Worm (Caenorhabditis elegans) whole organism, L2 larva: ENCODE measurements around the gene F25E2.2.

Source experiments
- C34F6.9 ChIP-seq: fragments of 150-350 bp; optimal IDR thresholded peaks from 2 replicates; lab custom pipeline; 2014; ENCODE audit warnings: missing biosample characterization, missing genetic modification characterization
- F13H6.1 ChIP-seq: sonication (generic microtip); optimal IDR thresholded peaks from 2 replicates; lab custom pipeline; 2016; ENCODE audit warnings: missing genetic modification characterization, missing compliant biosample characterization
- R02D3.7 ChIP-seq: fragments of 150-350 bp; optimal IDR thresholded peaks from 2 replicates; lab custom pipeline; 2014; ENCODE audit warnings: missing biosample characterization, missing genetic modification characterization
- Y55F3AM.14 ChIP-seq: fragments of 200-800 bp; sonication (Bioruptor generic); optimal IDR thresholded peaks from 2 replicates; lab custom pipeline; 2018; ENCODE audit warnings: mild to moderate bottlenecking, missing genetic modification characterization, missing compliant biosample characterization
- ZK546.5 ChIP-seq: sonication (generic microtip); optimal IDR thresholded peaks from 2 replicates; lab custom pipeline; 2017; ENCODE audit warnings: missing biosample characterization, missing genetic modification characterization
- alr-1 ChIP-seq: fragments of 150-350 bp; optimal IDR thresholded peaks from 2 replicates; lab custom pipeline; 2014; ENCODE audit warnings: missing biosample characterization, missing genetic modification characterization
- aly-2 ChIP-seq: fragments of 150-350 bp; optimal IDR thresholded peaks from 2 replicates; lab custom pipeline; 2014; ENCODE audit warnings: missing biosample characterization, missing genetic modification characterization
- ama-1 ChIP-seq: fragments of 150-350 bp; optimal IDR thresholded peaks from 2 replicates; lab custom pipeline; 2018; ENCODE audit warnings: inconsistent platforms
- blmp-1 ChIP-seq: sonication (generic microtip); optimal IDR thresholded peaks from 2 replicates; lab custom pipeline; 2017; ENCODE audit warnings: missing genetic modification characterization, mild to moderate bottlenecking, missing compliant biosample characterization, antibody characterized with exemption, moderate library complexity; ENCODE audit not compliant: insufficient read depth
- ceh-16 ChIP-seq: fragments of 150-350 bp; optimal IDR thresholded peaks from 2 replicates; lab custom pipeline; 2014; ENCODE audit warnings: missing biosample characterization, missing genetic modification characterization
- ceh-82 ChIP-seq: fragments of 150-350 bp; optimal IDR thresholded peaks from 2 replicates; lab custom pipeline; 2014; ENCODE audit warnings: missing biosample characterization, missing genetic modification characterization
- crh-2 ChIP-seq: sonication (generic microtip); optimal IDR thresholded peaks from 2 replicates; lab custom pipeline; 2017; ENCODE audit warnings: missing biosample characterization, missing genetic modification characterization
- dmd-4 ChIP-seq: sonication (generic microtip); optimal IDR thresholded peaks from 2 replicates; lab custom pipeline; 2017; ENCODE audit warnings: missing biosample characterization, missing genetic modification characterization
- egl-27 ChIP-seq: sonication (generic microtip); optimal IDR thresholded peaks from 3 replicates; lab custom pipeline; 2017; ENCODE audit warnings: missing biosample characterization, missing genetic modification reagents, missing genetic modification characterization
- elt-1 ChIP-seq: fragments of 150-350 bp; optimal IDR thresholded peaks from 2 replicates; lab custom pipeline; 2014; ENCODE audit warnings: missing biosample characterization, missing genetic modification characterization
- elt-3 ChIP-seq: sonication (generic microtip); optimal IDR thresholded peaks from 2 replicates; lab custom pipeline; 2017; ENCODE audit warnings: missing biosample characterization, missing genetic modification characterization
- fos-1 ChIP-seq: fragments of 150-350 bp; optimal IDR thresholded peaks from 2 replicates; lab custom pipeline; 2014; ENCODE audit warnings: missing biosample characterization, missing genetic modification characterization
- gmeb-1 ChIP-seq: fragments of 150-350 bp; optimal IDR thresholded peaks from 2 replicates; lab custom pipeline; 2014; ENCODE audit warnings: missing biosample characterization, missing genetic modification characterization
- lin-11 ChIP-seq: fragments of 150-350 bp; sonication (generic microtip); optimal IDR thresholded peaks from 2 replicates; lab custom pipeline; 2014; ENCODE audit warnings: missing biosample characterization, missing genetic modification characterization, inconsistent platforms, mixed read lengths
- lin-13 ChIP-seq: fragments of 150-350 bp; optimal IDR thresholded peaks from 2 replicates; lab custom pipeline; 2014; ENCODE audit warnings: missing biosample characterization, missing genetic modification reagents, missing genetic modification characterization
- lin-39 ChIP-seq: fragments of 150-350 bp; optimal IDR thresholded peaks from 2 replicates; lab custom pipeline; 2014; ENCODE audit warnings: missing biosample characterization, missing genetic modification reagents, missing genetic modification characterization
- lsy-2 ChIP-seq, 2 experiments: fragments of 150-350 bp in 1 of 2; sonication (generic microtip) in 1 of 2; optimal IDR thresholded peaks; 2 replicates each; lab custom pipeline; 2014 to 2017; ENCODE audit warnings: missing biosample characterization in 2 of 2, missing genetic modification characterization in 2 of 2
- mab-5 ChIP-seq: fragments of 150-350 bp; optimal IDR thresholded peaks from 2 replicates; lab custom pipeline; 2014; ENCODE audit warnings: missing biosample characterization, missing genetic modification characterization
- mbf-1 ChIP-seq: sonication (generic microtip); optimal IDR thresholded peaks from 2 replicates; lab custom pipeline; 2017; ENCODE audit warnings: missing biosample characterization, missing genetic modification characterization
- mdl-1 ChIP-seq, 2 experiments: fragments of 150-350 bp in 1 of 2; sonication (generic microtip) in 1 of 2; optimal IDR thresholded peaks; 2 replicates each; lab custom pipeline; 2017; ENCODE audit warnings: missing biosample characterization in 2 of 2, missing genetic modification characterization in 2 of 2
- nhr-10 ChIP-seq: sonication (generic microtip); optimal IDR thresholded peaks from 2 replicates; lab custom pipeline; 2017; ENCODE audit warnings: missing biosample characterization, missing genetic modification characterization
- nhr-11 ChIP-seq: fragments of 150-350 bp; optimal IDR thresholded peaks from 2 replicates; lab custom pipeline; 2014; ENCODE audit warnings: missing biosample characterization, missing genetic modification characterization
- nhr-12 ChIP-seq: fragments of 150-350 bp; optimal IDR thresholded peaks from 2 replicates; lab custom pipeline; 2014; ENCODE audit warnings: missing biosample characterization, missing genetic modification characterization
- nhr-129 ChIP-seq: fragments of 150-350 bp; optimal IDR thresholded peaks from 2 replicates; lab custom pipeline; 2014; ENCODE audit warnings: missing biosample characterization, missing genetic modification characterization
- nhr-21 ChIP-seq: fragments of 150-350 bp; optimal IDR thresholded peaks from 2 replicates; lab custom pipeline; 2014; ENCODE audit warnings: missing biosample characterization, missing genetic modification characterization
- nhr-23 ChIP-seq: fragments of 150-350 bp; optimal IDR thresholded peaks from 2 replicates; lab custom pipeline; 2014; ENCODE audit warnings: missing biosample characterization, missing genetic modification reagents, missing genetic modification characterization
- nhr-237 ChIP-seq: fragments of 150-350 bp; optimal IDR thresholded peaks from 2 replicates; lab custom pipeline; 2014; ENCODE audit warnings: missing biosample characterization, missing genetic modification characterization
- nhr-25 ChIP-seq: fragments of 150-350 bp; sonication (generic microtip); optimal IDR thresholded peaks from 3 replicates; lab custom pipeline; 2014; ENCODE audit warnings: missing biosample characterization, missing genetic modification characterization
- nhr-6 ChIP-seq: fragments of 150-350 bp; optimal IDR thresholded peaks from 2 replicates; lab custom pipeline; 2014; ENCODE audit warnings: missing biosample characterization, missing genetic modification characterization
- nhr-77 ChIP-seq: fragments of 150-350 bp; optimal IDR thresholded peaks from 2 replicates; lab custom pipeline; 2014; ENCODE audit warnings: missing biosample characterization, missing genetic modification characterization
- peb-1 ChIP-seq: fragments of 150-350 bp; optimal IDR thresholded peaks from 2 replicates; lab custom pipeline; 2014; ENCODE audit warnings: missing biosample characterization, missing genetic modification characterization
- sem-4 ChIP-seq: fragments of 150-350 bp; optimal IDR thresholded peaks from 2 replicates; lab custom pipeline; 2014; ENCODE audit warnings: missing biosample characterization, missing genetic modification reagents, missing genetic modification characterization
- skn-1 ChIP-seq: sonication (generic microtip); optimal IDR thresholded peaks from 2 replicates; lab custom pipeline; 2017; ENCODE audit warnings: missing biosample characterization, missing genetic modification characterization
- sma-3 ChIP-seq: sonication (generic microtip); optimal IDR thresholded peaks from 2 replicates; lab custom pipeline; 2016; ENCODE audit warnings: missing genetic modification reagents, missing genetic modification characterization, missing compliant biosample characterization
- sma-9 ChIP-seq, 2 experiments: fragments of 150-350 bp in 1 of 2; sonication (generic microtip) in 1 of 2; optimal IDR thresholded peaks; 2 replicates each; lab custom pipeline; 2014 to 2016; ENCODE audit warnings: missing genetic modification characterization in 2 of 2, mild to moderate bottlenecking in 1 of 2, missing biosample characterization in 1 of 2, missing compliant biosample characterization in 1 of 2, missing genetic modification reagents in 1 of 2, moderate library complexity in 1 of 2
- snpc-4 ChIP-seq: fragments of 150-350 bp; optimal IDR thresholded peaks from 2 replicates; lab custom pipeline; 2014; ENCODE audit warnings: missing biosample characterization, missing genetic modification characterization
- unc-39 ChIP-seq: fragments of 150-350 bp; optimal IDR thresholded peaks from 2 replicates; lab custom pipeline; 2014; ENCODE audit warnings: missing biosample characterization, missing genetic modification characterization
- unc-55 ChIP-seq: fragments of 150-350 bp; sonication (generic microtip); optimal IDR thresholded peaks from 3 replicates; lab custom pipeline; 2014; ENCODE audit warnings: missing biosample characterization, missing genetic modification reagents, missing genetic modification characterization
- unc-62 ChIP-seq: fragments of 150-350 bp; optimal IDR thresholded peaks from 2 replicates; lab custom pipeline; 2014; ENCODE audit warnings: missing biosample characterization, missing genetic modification reagents, missing genetic modification characterization
- zag-1 ChIP-seq: fragments of 150-350 bp; optimal IDR thresholded peaks from 2 replicates; lab custom pipeline; 2014; ENCODE audit warnings: missing biosample characterization, missing genetic modification characterization
- ztf-1 ChIP-seq: fragments of 200-800 bp; sonication (Bioruptor generic); conservative IDR thresholded peaks from 2 replicates; pipeline ENCODE4 v1.3.6; 2022; ENCODE audit warnings: missing genetic modification characterization, missing compliant biosample characterization
- ztf-11 ChIP-seq: sonication (generic microtip); optimal IDR thresholded peaks from 2 replicates; lab custom pipeline; 2017; ENCODE audit warnings: missing biosample characterization, missing genetic modification characterization
- ztf-4 ChIP-seq: fragments of 150-350 bp; optimal IDR thresholded peaks from 2 replicates; lab custom pipeline; 2014; ENCODE audit warnings: missing biosample characterization, missing genetic modification characterization

The F25E2.2 gene

DNA sequence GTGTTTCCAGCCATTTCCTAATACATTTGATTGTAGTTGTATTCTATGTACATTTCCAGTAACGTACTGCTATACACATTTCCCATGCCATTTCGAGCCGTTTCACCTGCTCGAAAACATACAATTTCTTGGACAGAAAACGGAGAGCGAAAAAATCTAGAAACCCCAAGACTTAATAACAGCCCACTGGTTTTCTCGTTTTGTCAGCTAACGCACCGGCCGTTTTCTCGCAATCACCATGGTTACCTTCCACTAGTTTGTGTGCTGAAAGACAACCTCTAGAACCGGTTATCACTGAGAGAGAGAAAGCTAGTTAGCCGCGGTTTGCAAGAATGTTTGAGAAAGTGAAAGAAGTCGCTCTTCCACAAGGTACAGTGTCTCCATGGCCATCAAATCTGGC lies 19.6 kb upstream of the F25E2.2 start:
- TF ChIP-seq alr-1 (no peak), ceh-16 (tag; lab: Kevin White, UChicago) (no peak), fos-1 (tag; lab: Kevin White, UChicago) (no peak), F13H6.1 (tag; lab: Kevin White, UChicago) (no peak), lin-11 (peak; percentile 36), ZK546.5 (tag; lab: Kevin White, UChicago) (no peak), gmeb-1 (tag; lab: Kevin White, UChicago) (no peak), sma-9 (GFP tag; optimal IDR thresholded peaks at IDR 0.05; lab: Kevin White, UChicago) (no peak), sma-9 (tag; optimal IDR thresholded peaks at IDR 0.05; lab: Kevin White, UChicago) (no peak)

DNA sequence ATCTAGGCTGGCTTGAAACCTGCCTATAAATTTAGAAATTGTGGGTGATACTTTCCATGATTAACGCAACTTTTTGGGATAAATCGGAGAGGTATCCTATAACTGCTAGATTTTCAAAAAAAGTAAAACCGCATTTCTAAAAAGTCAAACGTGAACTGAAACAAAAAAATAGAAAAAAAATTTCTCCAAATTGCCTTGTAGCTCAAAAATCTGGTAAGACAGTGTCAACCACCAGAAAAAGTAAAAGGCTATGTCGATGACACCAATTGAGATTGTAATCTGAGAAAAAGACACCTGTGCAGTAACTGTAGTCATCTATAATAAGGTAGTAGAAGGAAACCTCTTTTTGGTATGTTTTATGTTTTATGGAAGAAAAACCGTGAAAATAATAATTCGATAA lies 18.0 kb upstream of the F25E2.2 start, which contains the start of gene wdr-54:
Gene wdr-54, plus strand, starts transcription at position 301 of the 400 bp plus-strand sequence.
- TF ChIP-seq elt-1 (tag; lab: Kevin White, UChicago), result no peak
- TF ChIP-seq nhr-25 (tag; lab: Kevin White, UChicago), result no peak

DNA sequence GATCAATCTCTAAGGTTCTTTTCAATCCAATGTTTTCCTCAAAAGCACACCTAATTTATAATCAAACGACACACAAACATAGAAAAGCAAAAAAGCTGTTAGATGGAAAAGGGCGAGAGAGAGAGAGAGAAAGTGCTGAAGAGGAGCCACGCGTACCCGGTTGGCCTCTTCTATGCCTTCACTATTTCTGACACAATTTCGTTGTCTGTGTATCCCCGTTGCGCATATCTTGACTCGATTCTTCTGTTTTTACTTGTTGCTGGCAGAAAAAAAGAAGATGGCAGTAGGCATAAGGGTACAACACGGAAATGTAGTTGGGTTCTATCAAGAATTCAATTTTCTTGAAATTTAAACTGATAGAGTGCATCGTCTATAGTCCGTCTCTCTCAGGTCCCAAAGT lies 16.9 kb upstream of the F25E2.2 start:
- no peak for TF ChIP-seq snpc-4 (tag; lab: Kevin White, UChicago)
- TF ChIP-seq nhr-6 (tag; lab: Kevin White, UChicago), result peak; percentile 70
- TF ChIP-seq nhr-10 (tag; lab: Kevin White, UChicago), result peak; percentile 55
- TF ChIP-seq unc-39 (tag; lab: Kevin White, UChicago), result peak; percentile 32
- no peak for TF ChIP-seq nhr-77 (tag; lab: Kevin White, UChicago)
- TF ChIP-seq blmp-1, result peak; percentile 78
- no peak for TF ChIP-seq lin-11
- peak; percentile 22 for TF ChIP-seq nhr-25 (tag; lab: Kevin White, UChicago)
- TF ChIP-seq sma-9 (GFP tag; optimal IDR thresholded peaks at IDR 0.05; lab: Kevin White, UChicago), result peak; percentile 75
- no peak for TF ChIP-seq sma-9 (tag; optimal IDR thresholded peaks at IDR 0.05; lab: Kevin White, UChicago)
- peak; percentile 17 for TF ChIP-seq egl-27 (tag; lab: Kevin White, UChicago)
- no peak for TF ChIP-seq ama-1 (lab: Kevin White, UChicago)
- TF ChIP-seq lin-39, result no peak
- TF ChIP-seq ztf-4 (tag; lab: Kevin White, UChicago), result no peak
- TF ChIP-seq nhr-23 (tag; lab: Kevin White, UChicago), result no peak
- no peak for TF ChIP-seq ceh-16 (tag; lab: Kevin White, UChicago)
- peak; percentile 92 for TF ChIP-seq crh-2 (tag; lab: Kevin White, UChicago)
- peak; percentile 60 to 68 for TF ChIP-seq mdl-1 (tag; optimal IDR thresholded peaks at IDR 0.05; lab: Kevin White, UChicago)
- TF ChIP-seq nhr-11, result no peak
- no peak for TF ChIP-seq nhr-237 (tag; lab: Kevin White, UChicago)
- TF ChIP-seq aly-2 (tag; lab: Kevin White, UChicago), result no peak
- peak; percentile 82 for TF ChIP-seq C34F6.9 (tag; lab: Kevin White, UChicago)
- TF ChIP-seq peb-1 (tag; lab: Kevin White, UChicago), result no peak
- no peak for TF ChIP-seq nhr-21 (tag; lab: Kevin White, UChicago)
- no peak for TF ChIP-seq unc-62 (GFP tag; lab: Kevin White, UChicago)
- no peak for TF ChIP-seq ztf-11 (tag; lab: Kevin White, UChicago)
- TF ChIP-seq Y55F3AM.14 (GFP tag; lab: Kevin White, UChicago), result peak; percentile 49
- no peak for TF ChIP-seq elt-1 (tag; lab: Kevin White, UChicago)
- TF ChIP-seq gmeb-1 (tag; lab: Kevin White, UChicago), result no peak
- TF ChIP-seq alr-1, result no peak
- TF ChIP-seq mab-5 (tag; lab: Kevin White, UChicago), result peak; percentile 59
- TF ChIP-seq fos-1 (tag; lab: Kevin White, UChicago), result peak; percentile 61
- TF ChIP-seq nhr-129, result peak; percentile 90
- no peak for TF ChIP-seq elt-3 (tag; lab: Kevin White, UChicago)
- TF ChIP-seq lsy-2 (tag; optimal IDR thresholded peaks at IDR 0.05; lab: Kevin White, UChicago), result peak; percentile 47 to 76
- no peak for TF ChIP-seq sma-3 (GFP tag; lab: Kevin White, UChicago)
- TF ChIP-seq zag-1 (tag; lab: Kevin White, UChicago), result peak; percentile 62
- TF ChIP-seq R02D3.7 (tag; lab: Kevin White, UChicago), result no peak
- no peak for TF ChIP-seq mbf-1 (tag; lab: Kevin White, UChicago)
- no peak for TF ChIP-seq ceh-82 (tag; lab: Kevin White, UChicago)
- peak; percentile 64 for TF ChIP-seq sem-4 (tag; lab: Kevin White, UChicago)
- peak; percentile 16 for TF ChIP-seq lin-13 (GFP tag; lab: Kevin White, UChicago)
- no peak for TF ChIP-seq ZK546.5 (tag; lab: Kevin White, UChicago)
- TF ChIP-seq ztf-1 (GFP tag; lab: Robert Waterston, UW), result no peak
- no peak for TF ChIP-seq dmd-4 (tag; lab: Kevin White, UChicago)
- TF ChIP-seq unc-55 (GFP tag; lab: Kevin White, UChicago), result peak; percentile 62
- no peak for TF ChIP-seq nhr-12
- TF ChIP-seq F13H6.1 (tag; lab: Kevin White, UChicago), result peak; percentile 67
- no peak for TF ChIP-seq skn-1
